Fruit fly (Drosophila melanogaster): ENCODE data around the gene CG9119.
A peak's percentile ranks its signal among the peaks of the same experiment; 100 is the strongest.

CG9119 gene

DNA sequence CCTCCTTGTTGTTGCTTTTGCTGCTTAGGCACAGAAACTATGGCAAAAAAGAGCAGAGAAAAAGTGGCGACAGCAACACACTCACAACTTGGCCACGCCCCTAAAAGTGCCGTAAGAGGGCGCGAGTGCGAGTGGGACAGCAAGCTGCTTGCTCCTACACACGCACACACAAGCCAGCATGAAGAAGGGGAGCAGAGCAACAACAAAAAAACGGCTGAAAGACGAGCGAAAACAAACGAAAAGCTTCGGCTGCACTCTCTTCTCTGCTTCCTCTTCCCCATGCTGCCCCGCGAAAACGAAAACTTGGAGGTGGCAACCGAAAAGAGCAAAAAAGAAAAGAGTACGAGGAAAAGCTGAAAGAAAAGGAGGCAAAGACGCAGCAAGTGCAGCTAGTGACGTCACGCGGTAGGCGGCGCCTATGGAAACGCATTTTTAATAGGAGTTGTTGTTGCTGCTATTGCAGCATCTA lies 26.4 kb downstream of the CG9119 start (continued):
- TF ChIP-seq Trl (optimal IDR thresholded peaks at IDR 0.05) (peak; percentile 67 to 74), Trl (GFP tag; optimal IDR thresholded peaks at IDR 0.05) (peak; percentile 6), CG4328 (GFP tag; optimal IDR thresholded peaks at IDR 0.05) (no peak), otp (GFP tag; IDR thresholded peaks at IDR 0.05) (no peak), chn (GFP tag; optimal IDR thresholded peaks at IDR 0.05) (no peak), CG7987 (GFP tag; optimal IDR thresholded peaks at IDR 0.05) (no peak), CG13624 (GFP tag; optimal IDR thresholded peaks at IDR 0.05) (no peak), CG30020 (tag; optimal IDR thresholded peaks at IDR 0.05) (no peak), org-1 (GFP tag; optimal IDR thresholded peaks at IDR 0.05) (no peak), Sry-δ (GFP tag; optimal IDR thresholded peaks at IDR 0.05) (no peak), CG11398 (GFP tag; optimal IDR thresholded peaks at IDR 0.05) (no peak), fd3F (GFP tag; optimal IDR thresholded peaks at IDR 0.05) (no peak), CG13287 (GFP tag; IDR thresholded peaks at IDR 0.05; ENCODE audit: partially characterized antibody) (peak; percentile 47; the same call in 1 of the 2 replicates), ranshi (GFP tag; IDR thresholded peaks at IDR 0.05) (no peak), CG7786 (GFP tag; optimal IDR thresholded peaks at IDR 0.05) (no peak), sima (GFP tag; optimal IDR thresholded peaks at IDR 0.05) (no peak), CG8359 (GFP tag; optimal IDR thresholded peaks at IDR 0.05; ENCODE audit: borderline replicate concordance) (no peak), fd64A (GFP tag; optimal IDR thresholded peaks at IDR 0.05) (no peak), pho (GFP tag; optimal IDR thresholded peaks at IDR 0.05) (no peak), CG3407 (GFP tag; optimal IDR thresholded peaks at IDR 0.05) (no peak), CG6272 (GFP tag; IDR thresholded peaks at IDR 0.05) (no peak), CG9932 (GFP tag; IDR thresholded peaks at IDR 0.05) (no peak), CG14860 (GFP tag; IDR thresholded peaks at IDR 0.05; ENCODE audit: partially characterized antibody) (no peak), ftz-f1 (GFP tag; optimal IDR thresholded peaks at IDR 0.05) (peak; percentile 14), CG4404 (GFP tag; IDR thresholded peaks at IDR 0.05) (no peak), eve (GFP tag; optimal IDR thresholded peaks at IDR 0.05) (no peak), CG34422 (GFP tag; IDR thresholded peaks at IDR 0.05) (no peak), wek (GFP tag; optimal IDR thresholded peaks at IDR 0.05) (no peak), amos (GFP tag; IDR thresholded peaks at IDR 0.05; ENCODE audit: partially characterized antibody) (no peak), CG8478 (optimal IDR thresholded peaks at IDR 0.05) (peak; percentile 88), Xrp1 (GFP tag; IDR thresholded peaks at IDR 0.05) (no peak), ems (GFP tag; optimal IDR thresholded peaks at IDR 0.05) (no peak), Scr (GFP tag; IDR thresholded peaks at IDR 0.05; ENCODE audit: partially characterized antibody) (0 out of 2 replicates have a peak, but pooled peaks have one; percentile 31), Poxn (GFP tag; IDR thresholded peaks at IDR 0.05) (no peak), CG12219 (GFP tag; optimal IDR thresholded peaks at IDR 0.05) (no peak), CG3163 (GFP tag; optimal IDR thresholded peaks at IDR 0.05) (peak; percentile 96), BEAF-32 (GFP tag; optimal IDR thresholded peaks at IDR 0.05) (no peak), Dbx (GFP tag; IDR thresholded peaks at IDR 0.05) (no peak), aop (GFP tag; IDR thresholded peaks at IDR 0.05) (no peak), CG4360 (GFP tag; IDR thresholded peaks at IDR 0.05) (peak; percentile 86), H15 (GFP tag; IDR thresholded peaks at IDR 0.05) (no peak), Aef1 (GFP tag; IDR thresholded peaks at IDR 0.05) (peak; percentile 88), Adf1 (GFP tag; IDR thresholded peaks at IDR 0.05) (peak; percentile 87), ase (GFP tag; IDR thresholded peaks at IDR 0.05) (no peak), CG10274 (GFP tag; optimal IDR thresholded peaks at IDR 0.05) (no peak), CG10959 (GFP tag; IDR thresholded peaks at IDR 0.05) (no peak), Dref (GFP tag; IDR thresholded peaks at IDR 0.05) (no peak), CG4707 (GFP tag; optimal IDR thresholded peaks at IDR 0.05) (no peak), grn (GFP tag; optimal IDR thresholded peaks at IDR 0.05) (no peak), bsh (GFP tag; optimal IDR thresholded peaks at IDR 0.05) (peak in 1 of 2 experiments; percentile 40), rib (GFP tag; IDR thresholded peaks at IDR 0.05) (peak; percentile 40; the same call in 1 of the 2 replicates), CG12236 (GFP tag; optimal IDR thresholded peaks at IDR 0.05) (no peak), lilli (GFP tag; optimal IDR thresholded peaks at IDR 0.05) (no peak)
